Worm (Caenorhabditis elegans): Measurements from ENCODE around the gene cyp-25A2.

DNA sequence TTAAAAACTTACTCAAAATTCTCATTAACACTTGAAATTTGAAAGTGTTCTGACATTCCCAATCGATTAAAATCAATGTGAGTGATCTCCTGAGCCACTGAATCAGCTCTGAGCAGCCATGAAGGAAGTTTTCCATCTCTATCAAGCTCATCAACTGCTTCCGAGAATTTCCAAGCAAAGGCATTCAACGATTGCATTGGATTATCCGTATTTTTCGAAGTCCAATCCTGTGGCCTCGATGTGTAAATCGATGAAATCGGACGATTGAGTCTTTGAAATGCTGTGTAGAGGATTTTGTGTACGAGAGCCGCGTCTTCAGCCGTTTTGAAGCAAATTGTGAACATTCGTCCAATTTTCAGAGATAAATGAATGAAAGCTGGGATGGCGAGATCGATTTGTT lies 39.1 kb upstream of the cyp-25A2 start:
- no peak for TF ChIP-seq nhr-77 (tag; optimal IDR thresholded peaks at IDR 0.05)
- TF ChIP-seq mdl-1 (tag; optimal IDR thresholded peaks at IDR 0.05): no peak
